Worm (Caenorhabditis elegans): Measurements from ENCODE around the gene dod-20.

Gene dod-20

ce11 chrV:472589-472988, 50.4 kb downstream of the dod-20 start, which contains the start of gene srt-31:
TSS of gene srt-31 (plus strand) at chrV:472889.
- TF ChIP-seq jun-1 (tag; optimal IDR thresholded peaks at IDR 0.05), result no peak
- no peak for TF ChIP-seq ztf-11 (tag; optimal IDR thresholded peaks at IDR 0.05)
- no peak for TF ChIP-seq tbx-2 (tag; optimal IDR thresholded peaks at IDR 0.05)
- TF ChIP-seq zag-1 (tag; optimal IDR thresholded peaks at IDR 0.05), result no peak
- TF ChIP-seq lsy-12 (tag; optimal IDR thresholded peaks at IDR 0.05), result no peak
- TF ChIP-seq egl-27 (tag; optimal IDR thresholded peaks at IDR 0.05), result no peak
- no peak for TF ChIP-seq lin-15B (tag; optimal IDR thresholded peaks at IDR 0.05)
- TF ChIP-seq nfya-1 (tag; optimal IDR thresholded peaks at IDR 0.05; ENCODE audit: insufficient read depth), result no peak
- TF ChIP-seq fkh-10 (GFP tag; optimal IDR thresholded peaks at IDR 0.05), result no peak
- TF ChIP-seq ceh-16 (tag; optimal IDR thresholded peaks at IDR 0.05), result no peak
- no peak for TF ChIP-seq ZK546.5 (tag; optimal IDR thresholded peaks at IDR 0.05)
- TF ChIP-seq nhr-237 (tag; optimal IDR thresholded peaks at IDR 0.05), result no peak
- no peak for TF ChIP-seq eor-1 (tag; optimal IDR thresholded peaks at IDR 0.05)
- TF ChIP-seq snpc-4 (tag; optimal IDR thresholded peaks at IDR 0.05), result no peak
- no peak for TF ChIP-seq fkh-2 (tag; optimal IDR thresholded peaks at IDR 0.05)
- no peak for TF ChIP-seq nhr-23 (tag; optimal IDR thresholded peaks at IDR 0.05)
- no peak for TF ChIP-seq elt-2 (tag; optimal IDR thresholded peaks at IDR 0.05)
